Worm (Caenorhabditis elegans) whole organism, young adult: ENCODE data around the gene T24H7.2.

Experiments
- ama-1 ChIP-seq, 3 experiments: fragments of 150-350 bp in 1 of 3; sonication (generic microtip) in 2 of 3; optimal IDR thresholded peaks; 2 replicates each; lab custom pipeline; 2014 to 2018; ENCODE audit warnings: missing biosample characterization in 2 of 3, missing genetic modification characterization in 2 of 3, missing genetic modification reagents in 2 of 3
- ceh-58 ChIP-seq: fragments of 200-800 bp; sonication (Bioruptor generic); IDR thresholded peaks from 2 replicates; pipeline ENCODE4 v1.3.6; 2022; ENCODE audit warnings: missing genetic modification characterization, missing compliant biosample characterization
- ceh-79 ChIP-seq: sonication (generic microtip); optimal IDR thresholded peaks from 2 replicates; lab custom pipeline; 2017; ENCODE audit warnings: mild to moderate bottlenecking, missing genetic modification characterization, missing compliant biosample characterization
- chd-7 ChIP-seq: sonication (generic microtip); optimal IDR thresholded peaks from 2 replicates; lab custom pipeline; 2016; ENCODE audit warnings: mild to moderate bottlenecking, missing genetic modification characterization, moderate library complexity, missing compliant biosample characterization
- mes-4 ChIP-seq: sonication (generic microtip); optimal IDR thresholded peaks from 2 replicates; lab custom pipeline; 2016; ENCODE audit warnings: missing genotype, missing genetic modification characterization, missing compliant biosample characterization
- pbrm-1 ChIP-seq: fragments of 200-800 bp; sonication (Bioruptor generic); IDR thresholded peaks from 2 replicates; pipeline ENCODE4 v1.3.6; 2022; ENCODE audit warnings: missing genetic modification reagents, missing genetic modification characterization, missing compliant biosample characterization
- rec-8 ChIP-seq, 2 experiments: sonication (generic microtip); optimal IDR thresholded peaks; 2 replicates each; lab custom pipeline; 2016; ENCODE audit warnings: mild to moderate bottlenecking in 2 of 2, missing genetic modification characterization in 2 of 2, missing genetic modification reagents in 2 of 2, missing genotype in 2 of 2, missing biosample characterization in 1 of 2, missing compliant biosample characterization in 1 of 2, moderate library complexity in 1 of 2
- zim-3 ChIP-seq: sonication (generic microtip); optimal IDR thresholded peaks from 2 replicates; lab custom pipeline; 2017; ENCODE audit warnings: mild to moderate bottlenecking, missing genetic modification characterization, moderate library complexity, missing compliant biosample characterization
- ztf-25 ChIP-seq: fragments of 200-800 bp; sonication (Bioruptor generic); IDR thresholded peaks from 2 replicates; pipeline ENCODE4 v1.3.6; 2022; ENCODE audit warnings: missing genetic modification reagents, missing genetic modification characterization, missing compliant biosample characterization
- ztf-3 ChIP-seq: fragments of 200-800 bp; sonication (Bioruptor generic); optimal IDR thresholded peaks from 2 replicates; lab custom pipeline; 2018; ENCODE audit warnings: mild to moderate bottlenecking, missing genetic modification characterization, missing compliant biosample characterization
- ztf-6 ChIP-seq: fragments of 200-800 bp; sonication (Bioruptor generic); IDR thresholded peaks from 2 replicates; pipeline ENCODE4 v1.3.6; 2022; ENCODE audit warnings: missing genetic modification reagents, missing genetic modification characterization, missing compliant biosample characterization

DNA sequence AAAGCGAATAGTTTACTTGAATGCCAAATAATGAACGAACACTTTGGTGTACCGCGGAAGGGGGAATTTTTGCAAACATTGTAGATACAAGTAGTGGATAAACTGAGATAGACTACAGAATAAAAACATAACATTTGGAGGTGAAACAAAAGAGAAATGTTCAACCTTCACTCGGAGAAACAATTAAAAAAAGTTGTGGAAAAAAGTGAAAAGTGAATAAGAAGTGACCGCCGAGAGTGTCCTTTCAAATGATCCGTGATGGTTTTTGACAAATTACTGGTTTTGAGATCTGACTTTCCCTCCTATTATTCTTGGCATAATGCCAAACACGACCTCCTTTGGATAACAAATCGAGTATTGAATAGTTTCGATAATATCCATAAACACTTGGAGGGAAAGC, 23.4 kb upstream of the T24H7.2 start:
- TF ChIP-seq chd-7 (tag; lab: Kevin White, UChicago): no peak
- TF ChIP-seq ztf-6 (GFP tag; lab: Robert Waterston, UW): no peak
- no peak for TF ChIP-seq ama-1 (optimal IDR thresholded peaks at IDR 0.05; lab: Kevin White, UChicago)
- no peak for TF ChIP-seq ama-1 (GFP tag; optimal IDR thresholded peaks at IDR 0.05; lab: Kevin White, UChicago)
- no peak for TF ChIP-seq rec-8 (tag; optimal IDR thresholded peaks at IDR 0.05; lab: Kevin White, UChicago)
- no peak for TF ChIP-seq ztf-3
- TF ChIP-seq zim-3 (tag; lab: Kevin White, UChicago): no peak
- no peak for TF ChIP-seq ceh-58 (GFP tag; lab: Robert Waterston, UW)
- no peak for TF ChIP-seq ztf-25 (GFP tag; lab: Robert Waterston, UW)
- no peak for TF ChIP-seq ceh-79
- no peak for TF ChIP-seq mes-4 (tag; lab: Kevin White, UChicago)
- no peak for TF ChIP-seq pbrm-1 (GFP tag; lab: Robert Waterston, UW)
